Worm (Caenorhabditis elegans) whole organism, L1 larva: ENCODE results near the gene ubc-20.

ENCODE experiments used
- ceh-90 ChIP-seq: sonication (generic microtip); optimal IDR thresholded peaks from 2 replicates; lab custom pipeline; 2016; ENCODE audit warnings: missing genetic modification characterization, missing compliant biosample characterization
- efl-1 ChIP-seq, 4 experiments: fragments of 150-350 bp; optimal IDR thresholded peaks in 3 of 4; peaks in 1 of 4; 1 replicate in 1 of 4; 2 replicates in 3 of 4; lab custom pipeline; 2014; ENCODE audit warnings: missing biosample characterization in 2 of 4, missing genetic modification characterization in 2 of 4, missing genetic modification reagents in 2 of 4
- elt-3 ChIP-seq, 6 experiments: fragments of 150-350 bp in 1 of 6; sonication (generic microtip); optimal IDR thresholded peaks; 2 replicates each; lab custom pipeline; 2017 to 2018; ENCODE audit warnings: missing biosample characterization in 6 of 6, missing genetic modification characterization in 6 of 6, inconsistent platforms in 1 of 6
- lir-3 ChIP-seq: sonication (generic microtip); optimal IDR thresholded peaks from 2 replicates; lab custom pipeline; 2016; ENCODE audit warnings: mild to moderate bottlenecking, missing genetic modification characterization, moderate library complexity, missing compliant biosample characterization; ENCODE audit not compliant: poor library complexity
- mdl-1 ChIP-seq, 2 experiments: fragments of 150-350 bp; optimal IDR thresholded peaks; 2 replicates each; lab custom pipeline; 2014 to 2017; ENCODE audit warnings: missing biosample characterization in 2 of 2, missing genetic modification characterization in 2 of 2, inconsistent platforms in 1 of 2
- nhr-11 ChIP-seq: fragments of 150-350 bp; optimal IDR thresholded peaks from 2 replicates; lab custom pipeline; 2014; ENCODE audit warnings: missing biosample characterization, missing genetic modification characterization
- nhr-28 ChIP-seq: fragments of 150-350 bp; optimal IDR thresholded peaks from 2 replicates; lab custom pipeline; 2014; ENCODE audit warnings: missing biosample characterization, missing genetic modification characterization
- nhr-47 ChIP-seq: sonication (generic microtip); optimal IDR thresholded peaks from 2 replicates; lab custom pipeline; 2016; ENCODE audit warnings: mild to moderate bottlenecking, missing genetic modification characterization, moderate library complexity, missing compliant biosample characterization
- nhr-90 ChIP-seq: sonication (generic microtip); optimal IDR thresholded peaks from 2 replicates; lab custom pipeline; 2016; ENCODE audit warnings: mild to moderate bottlenecking, missing genetic modification characterization, missing compliant biosample characterization; ENCODE audit not compliant: poor library complexity
- tbx-2 ChIP-seq: sonication (generic microtip); optimal IDR thresholded peaks from 2 replicates; lab custom pipeline; 2016; ENCODE audit warnings: missing genetic modification characterization, missing compliant biosample characterization
- ztf-11 ChIP-seq, 2 experiments: sonication (generic microtip); optimal IDR thresholded peaks; 2 replicates each; lab custom pipeline; 2016 to 2017; ENCODE audit warnings: missing genetic modification characterization in 2 of 2, missing biosample characterization in 1 of 2, missing compliant biosample characterization in 1 of 2

ce11 chrIII:220368-220767 is 31.7 kb downstream of the ubc-20 start:
- no peak for TF ChIP-seq nhr-90 (tag; lab: Kevin White, UChicago)
- TF ChIP-seq mdl-1 (tag; optimal IDR thresholded peaks at IDR 0.05; lab: Kevin White, UChicago) = no peak
- TF ChIP-seq lir-3 (tag; lab: Kevin White, UChicago) = no peak
- no peak for TF ChIP-seq nhr-28 (tag; lab: Kevin White, UChicago)
- no peak for TF ChIP-seq tbx-2 (tag; lab: Kevin White, UChicago)
- no peak for TF ChIP-seq nhr-11 (tag; lab: Kevin White, UChicago)
- TF ChIP-seq efl-1 (optimal IDR thresholded peaks at IDR 0.05; lab: Kevin White, UChicago) = peak; percentile 15 to 26
- no peak for TF ChIP-seq efl-1 (GFP tag; optimal IDR thresholded peaks at IDR 0.05 in 1 of 2; lab: Kevin White, UChicago)
- no peak for TF ChIP-seq ztf-11 (tag; optimal IDR thresholded peaks at IDR 0.05; lab: Kevin White, UChicago)
- TF ChIP-seq nhr-47 = no peak
- no peak for TF ChIP-seq elt-3 (tag; optimal IDR thresholded peaks at IDR 0.05; lab: Kevin White, UChicago)
- TF ChIP-seq ceh-90 (tag; lab: Kevin White, UChicago) = no peak
